Fruit fly (Drosophila melanogaster): ENCODE results near the gene LysE.

DNA sequence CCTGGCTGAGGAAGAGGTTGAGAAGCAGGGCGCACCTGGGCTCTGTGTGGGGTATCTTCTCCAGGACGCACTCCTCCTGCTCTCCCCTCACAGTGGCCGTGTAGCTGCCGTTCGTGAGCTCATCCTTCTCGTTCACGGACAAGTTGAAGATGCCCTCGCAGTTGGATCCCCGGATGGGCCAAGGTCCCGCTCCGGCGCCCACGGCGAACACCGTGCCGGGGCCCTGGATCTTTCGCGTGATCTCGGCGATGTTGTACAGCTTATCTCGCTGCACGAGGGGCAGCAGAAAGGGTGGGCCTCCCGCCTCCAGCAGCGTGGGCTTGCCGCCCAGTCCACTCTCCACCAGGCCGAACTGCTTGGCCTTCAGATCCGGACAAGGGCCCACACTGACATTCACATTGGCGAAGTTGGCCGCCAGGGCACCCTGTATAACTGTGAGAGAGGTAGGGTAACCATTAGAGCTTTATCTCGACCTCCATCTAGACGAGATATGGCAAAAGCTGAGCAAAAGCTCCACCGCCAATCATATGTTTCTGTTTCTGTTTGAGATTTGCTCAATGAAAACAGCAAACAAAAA lies 8.7 kb upstream of the LysE start:
- TF ChIP-seq CG11085 (GFP tag; IDR thresholded peaks at IDR 0.05): no peak
- no peak for TF ChIP-seq cato (GFP tag; optimal IDR thresholded peaks at IDR 0.05; ENCODE audit: borderline replicate concordance)
- TF ChIP-seq HmgZ (tag; optimal IDR thresholded peaks at IDR 0.05): no peak
- no peak for TF ChIP-seq usp (GFP tag; optimal IDR thresholded peaks at IDR 0.05)
- TF ChIP-seq psq (GFP tag; optimal IDR thresholded peaks at IDR 0.05): no peak
- no peak for TF ChIP-seq ranshi (GFP tag; IDR thresholded peaks at IDR 0.05)
- TF ChIP-seq CG15696 (tag; optimal IDR thresholded peaks at IDR 0.05): no peak
- no peak for TF ChIP-seq sima (GFP tag; optimal IDR thresholded peaks at IDR 0.05)
- TF ChIP-seq Dfd (GFP tag; optimal IDR thresholded peaks at IDR 0.05): no peak
- no peak for TF ChIP-seq corto (GFP tag; optimal IDR thresholded peaks at IDR 0.05)
